Worm (Caenorhabditis elegans): ENCODE data around the gene srlf-12.

The srlf-12 gene

DNA sequence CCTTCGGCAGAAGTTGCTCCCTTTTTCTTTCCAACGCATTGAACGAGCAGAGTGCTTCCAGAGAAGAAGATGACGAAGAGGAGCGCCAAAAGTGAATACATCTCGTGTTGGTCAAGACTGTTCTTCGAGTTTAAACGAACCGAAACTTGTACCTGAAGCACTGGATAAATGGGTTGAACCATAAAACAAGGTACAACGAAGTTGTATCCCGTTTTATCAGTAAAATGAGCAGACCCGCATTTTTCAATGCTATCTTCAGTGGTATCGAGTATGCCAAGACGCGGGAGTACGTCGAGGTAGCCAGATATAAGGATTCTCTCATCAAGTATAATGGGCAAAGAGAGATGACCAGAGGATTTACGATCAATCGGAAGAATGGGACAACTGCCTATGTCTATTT lies 4.6 kb downstream of the srlf-12 start, which contains the start of gene F13E9.16:
F13E9.16 (minus strand) TSS at position 101 of the 400 bp plus-strand sequence.
- TF ChIP-seq nhr-19 (GFP tag; conservative IDR thresholded peaks at IDR 0.05) = no peak
- TF ChIP-seq unc-98 (GFP tag; IDR thresholded peaks at IDR 0.05) = no peak
- no peak for TF ChIP-seq efl-1 (optimal IDR thresholded peaks at IDR 0.05)
- no peak for TF ChIP-seq efl-1 (GFP tag; optimal IDR thresholded peaks at IDR 0.05 in 1 of 2)
- TF ChIP-seq irx-1 (tag; optimal IDR thresholded peaks at IDR 0.05) = no peak
- TF ChIP-seq blmp-1 (tag; optimal IDR thresholded peaks at IDR 0.05) = no peak
- TF ChIP-seq lin-15B (tag; optimal IDR thresholded peaks at IDR 0.05) = no peak
- no peak for TF ChIP-seq tbx-2 (tag; optimal IDR thresholded peaks at IDR 0.05)
- no peak for TF ChIP-seq nhr-77 (tag; optimal IDR thresholded peaks at IDR 0.05)
- TF ChIP-seq elt-2 (tag; optimal IDR thresholded peaks at IDR 0.05) = no peak
- TF ChIP-seq tlp-1 (tag; optimal IDR thresholded peaks at IDR 0.05) = no peak
- no peak for TF ChIP-seq ama-1 (optimal IDR thresholded peaks at IDR 0.05)
- TF ChIP-seq fkh-8 (tag; optimal IDR thresholded peaks at IDR 0.05) = no peak
- no peak for TF ChIP-seq elt-3 (tag; optimal IDR thresholded peaks at IDR 0.05)
- TF ChIP-seq aha-1 (tag; optimal IDR thresholded peaks at IDR 0.05) = no peak
- TF ChIP-seq C16A3.4 (tag; optimal IDR thresholded peaks at IDR 0.05) = no peak
- no peak for TF ChIP-seq C34B4.2 (tag; optimal IDR thresholded peaks at IDR 0.05)
- TF ChIP-seq F16B12.6 (tag; optimal IDR thresholded peaks at IDR 0.05) = no peak
- TF ChIP-seq nhr-90 (tag; optimal IDR thresholded peaks at IDR 0.05; ENCODE audit: poor library complexity) = no peak

DNA sequence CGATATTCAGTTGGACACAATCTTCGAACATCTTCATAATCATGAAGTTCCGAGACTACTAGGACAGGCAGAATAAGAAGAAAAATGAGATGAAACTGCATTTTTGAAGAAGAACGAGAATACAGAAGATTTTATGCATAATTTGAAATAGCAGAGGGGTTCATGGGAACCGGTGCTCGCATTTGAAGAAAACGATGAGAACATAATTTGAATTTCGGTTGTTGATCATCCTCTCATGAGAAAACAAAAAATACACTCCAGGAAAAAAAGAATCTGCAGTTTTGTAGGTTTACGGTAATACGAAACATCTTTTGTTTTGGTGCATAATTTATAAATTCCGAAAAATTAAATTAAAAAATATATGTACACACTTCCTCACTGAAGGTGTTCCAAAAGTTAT lies 6.0 kb downstream of the srlf-12 start, which contains the start of gene srlf-11:
srlf-11 (minus strand) TSS at position 101 of the 400 bp plus-strand sequence.
- no peak for TF ChIP-seq nhr-47 (tag; optimal IDR thresholded peaks at IDR 0.05)
- no peak for TF ChIP-seq nhr-85 (tag)
- TF ChIP-seq C04F5.9 (tag; optimal IDR thresholded peaks at IDR 0.05) = no peak
- no peak for TF ChIP-seq unc-130 (tag; optimal IDR thresholded peaks at IDR 0.05)
- TF ChIP-seq mep-1 (tag; optimal IDR thresholded peaks at IDR 0.05) = no peak
- TF ChIP-seq dpl-1 (GFP tag; optimal IDR thresholded peaks at IDR 0.05) = no peak
- TF ChIP-seq pax-3 (tag; optimal IDR thresholded peaks at IDR 0.05) = no peak

DNA sequence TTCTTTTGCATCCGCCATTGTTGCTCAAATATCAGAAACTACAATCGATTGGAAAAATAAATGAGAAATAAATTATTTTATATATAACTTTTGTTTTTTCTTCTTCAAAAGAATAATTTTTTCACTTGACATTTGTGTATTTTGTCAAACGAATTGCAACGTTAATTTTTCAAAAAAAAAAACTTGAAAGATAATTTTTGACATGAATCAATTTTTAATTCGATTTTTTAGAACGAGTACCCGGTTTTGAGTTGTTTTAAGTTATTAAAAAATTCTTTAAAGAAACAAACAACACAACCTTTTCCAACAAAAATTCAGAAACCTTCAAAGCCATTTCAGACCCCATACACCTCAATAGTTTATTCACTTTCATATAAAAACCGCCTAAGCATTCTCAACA lies 7.6 kb downstream of the srlf-12 start, which contains the start of gene F13E9.5:
F13E9.5 (minus strand) TSS at position 101 of the 400 bp plus-strand sequence.
- TF ChIP-seq ceh-82 (tag; optimal IDR thresholded peaks at IDR 0.05) (no peak), egl-13 (tag; optimal IDR thresholded peaks at IDR 0.05) (no peak), blmp-1 (tag; optimal IDR thresholded peaks at IDR 0.05) (no peak), nhr-77 (tag; optimal IDR thresholded peaks at IDR 0.05) (no peak), ceh-88 (GFP tag; IDR thresholded peaks at IDR 0.05) (no peak), jun-1 (tag; optimal IDR thresholded peaks at IDR 0.05) (no peak), nhr-47 (tag; optimal IDR thresholded peaks at IDR 0.05) (no peak), lir-3 (tag; optimal IDR thresholded peaks at IDR 0.05; ENCODE audit: poor library complexity) (no peak), fos-1 (tag; optimal IDR thresholded peaks at IDR 0.05) (no peak), aly-2 (tag; optimal IDR thresholded peaks at IDR 0.05) (no peak), hpl-2 (GFP tag; optimal IDR thresholded peaks at IDR 0.05) (no peak), ama-1 (optimal IDR thresholded peaks at IDR 0.05) (no peak), mep-1 (tag; optimal IDR thresholded peaks at IDR 0.05) (no peak), ces-1 (GFP tag; optimal IDR thresholded peaks at IDR 0.05) (no peak), nhr-11 (tag; optimal IDR thresholded peaks at IDR 0.05) (no peak)

DNA sequence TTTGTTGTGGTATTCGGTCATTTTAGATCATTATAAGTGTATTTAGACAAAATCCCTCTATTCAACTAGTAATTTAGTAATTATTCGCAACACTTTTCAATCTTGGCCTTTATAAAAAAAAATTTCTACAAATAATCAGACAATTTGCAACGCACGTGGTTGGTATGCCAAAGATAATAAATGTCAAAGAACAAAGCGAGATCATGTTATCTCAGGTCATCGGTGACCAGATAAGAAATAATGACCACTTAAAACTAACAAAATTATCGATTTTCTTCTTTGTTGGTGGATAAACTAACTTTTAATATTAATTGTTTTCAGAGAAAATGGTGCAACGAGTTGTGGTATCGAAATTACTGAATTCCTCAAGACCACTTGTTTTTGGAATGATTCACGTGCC lies 10.7 kb downstream of the srlf-12 start, which contains the start of gene F13E9.13:
F13E9.13 (plus strand) TSS at position 317 of the 400 bp plus-strand sequence.
- no peak for TF ChIP-seq ceh-90 (tag; optimal IDR thresholded peaks at IDR 0.05)
- TF ChIP-seq elt-2 (tag; optimal IDR thresholded peaks at IDR 0.05) = peak; percentile 75
- TF ChIP-seq nhr-237 (tag; optimal IDR thresholded peaks at IDR 0.05) = no peak
- no peak for TF ChIP-seq ces-1 (GFP tag; optimal IDR thresholded peaks at IDR 0.05)
- TF ChIP-seq nhr-20 (tag; optimal IDR thresholded peaks at IDR 0.05) = peak; percentile 19
- TF ChIP-seq elt-3 (tag; optimal IDR thresholded peaks at IDR 0.05) = peak in 1 of 6 experiments; percentile 14
- no peak for TF ChIP-seq ceh-88 (GFP tag; IDR thresholded peaks at IDR 0.05)
- TF ChIP-seq nhr-76 (tag; optimal IDR thresholded peaks at IDR 0.05) = no peak
- no peak for TF ChIP-seq zip-4 (GFP tag; optimal IDR thresholded peaks at IDR 0.05)

All from whole organism, L1 larva.